Fruit fly (Drosophila melanogaster) whole organism, prepupa: Measurements from ENCODE around the gene dtn.

ENCODE experiments used
- Blimp-1 ChIP-seq: fragments of 200-800 bp; sonication (Bioruptor generic); optimal IDR thresholded peaks from 3 replicates; lab custom pipeline; 2017; ENCODE audit warnings: missing biosample characterization, missing genetic modification characterization, mild to moderate bottlenecking, moderate library complexity, missing genetic modification reagents
- CG10631 ChIP-seq: fragments of 200-800 bp; sonication (Bioruptor generic); optimal IDR thresholded peaks from 2 replicates; lab custom pipeline; 2016; ENCODE audit warnings: missing biosample characterization, missing genetic modification characterization
- CG11294 ChIP-seq: fragments of 200-800 bp; sonication (Bioruptor generic); IDR thresholded peaks from 2 replicates; pipeline ENCODE4 v1.3.6; 2022; ENCODE audit warnings: missing biosample characterization, missing genetic modification characterization
- CG11762 ChIP-seq: fragments of 200-800 bp; sonication (Bioruptor generic); optimal IDR thresholded peaks from 3 replicates; lab custom pipeline; 2016; ENCODE audit warnings: missing biosample characterization, missing genetic modification characterization; ENCODE audit not compliant: insufficient read depth
- CG11902 ChIP-seq: fragments of 200-800 bp; sonication (Bioruptor generic); optimal IDR thresholded peaks from 3 replicates; lab custom pipeline; 2016; ENCODE audit warnings: missing biosample characterization, missing genetic modification characterization
- CG15336 ChIP-seq: fragments of 200-800 bp; sonication (Bioruptor generic); IDR thresholded peaks from 2 replicates; pipeline ENCODE4 v1.3.6; 2022; ENCODE audit warnings: missing biosample characterization, missing genetic modification characterization
- CG1621 ChIP-seq: fragments of 200-800 bp; sonication (Bioruptor generic); optimal IDR thresholded peaks from 3 replicates; lab custom pipeline; 2018; ENCODE audit warnings: missing biosample characterization, mild to moderate bottlenecking, missing genetic modification characterization
- CG16779 ChIP-seq: fragments of 200-800 bp; sonication (Bioruptor generic); optimal IDR thresholded peaks from 3 replicates; lab custom pipeline; 2017; ENCODE audit warnings: missing biosample characterization, mild to moderate bottlenecking, missing genetic modification characterization
- CG3032 ChIP-seq: fragments of 200-800 bp; optimal IDR thresholded peaks from 2 replicates; lab custom pipeline; 2019; ENCODE audit warnings: missing biosample characterization, mild to moderate bottlenecking, missing genetic modification characterization, moderate library complexity
- CG31627 ChIP-seq: fragments of 200-800 bp; sonication (Bioruptor generic); optimal IDR thresholded peaks from 3 replicates; lab custom pipeline; 2016; ENCODE audit warnings: missing biosample characterization, missing genetic modification characterization
- CG32006 ChIP-seq: fragments of 200-800 bp; sonication (Bioruptor generic); optimal IDR thresholded peaks from 3 replicates; lab custom pipeline; 2017; ENCODE audit warnings: missing biosample characterization, mild to moderate bottlenecking, missing genetic modification characterization
- CG3919 ChIP-seq: fragments of 200-800 bp; sonication (Bioruptor generic); optimal IDR thresholded peaks from 3 replicates; lab custom pipeline; 2016; ENCODE audit warnings: missing biosample characterization, missing genetic modification characterization
- CG4318 ChIP-seq: fragments of 200-800 bp; sonication (Bioruptor generic); optimal IDR thresholded peaks from 3 replicates; lab custom pipeline; 2017; ENCODE audit warnings: missing biosample characterization, mild to moderate bottlenecking, missing genetic modification characterization
- CG6792 ChIP-seq: fragments of 200-800 bp; sonication (Bioruptor generic); optimal IDR thresholded peaks from 3 replicates; lab custom pipeline; 2016; ENCODE audit warnings: missing biosample characterization, missing genetic modification characterization
- CG6808 ChIP-seq: fragments of 200-800 bp; sonication (Bioruptor generic); optimal IDR thresholded peaks from 3 replicates; lab custom pipeline; 2017; ENCODE audit warnings: missing biosample characterization, missing genetic modification characterization, mild to moderate bottlenecking, moderate library complexity, missing genetic modification reagents
- CG7368 ChIP-seq: fragments of 200-800 bp; sonication (Bioruptor generic); optimal IDR thresholded peaks from 3 replicates; lab custom pipeline; 2016; ENCODE audit warnings: missing biosample characterization, missing genetic modification characterization
- CG8119 ChIP-seq: fragments of 200-800 bp; sonication (Bioruptor generic); IDR thresholded peaks from 3 replicates; pipeline ENCODE4 v1.3.6; 2022; ENCODE audit warnings: missing biosample characterization, missing genetic modification characterization
- CG8319 ChIP-seq: fragments of 200-800 bp; sonication (Bioruptor generic); optimal IDR thresholded peaks from 3 replicates; lab custom pipeline; 2016; ENCODE audit warnings: missing biosample characterization, missing genetic modification characterization
- CG8632 ChIP-seq: fragments of 200-800 bp; sonication (Bioruptor generic); optimal IDR thresholded peaks from 3 replicates; lab custom pipeline; 2016; ENCODE audit warnings: missing biosample characterization, missing genetic modification characterization
- CG9139 ChIP-seq: fragments of 200-800 bp; sonication (Bioruptor generic); optimal IDR thresholded peaks from 3 replicates; lab custom pipeline; 2017; ENCODE audit warnings: missing biosample characterization, mild to moderate bottlenecking, missing genetic modification characterization
- Eip93F ChIP-seq: fragments of 200-800 bp; sonication (Bioruptor generic); optimal IDR thresholded peaks from 2 replicates; lab custom pipeline; 2016; ENCODE audit warnings: missing biosample characterization, mild to moderate bottlenecking, missing genetic modification characterization
- Ets21C ChIP-seq: fragments of 200-800 bp; sonication (Bioruptor generic); optimal IDR thresholded peaks from 3 replicates; lab custom pipeline; 2016; ENCODE audit warnings: missing biosample characterization, missing genetic modification characterization
- Ets96B ChIP-seq: fragments of 200-800 bp; optimal IDR thresholded peaks from 2 replicates; lab custom pipeline; 2019; ENCODE audit warnings: missing biosample characterization, mild to moderate bottlenecking, missing genetic modification characterization, moderate library complexity
- Hr38 ChIP-seq: sonication (Bioruptor generic); optimal IDR thresholded peaks from 2 replicates; lab custom pipeline; 2016; ENCODE audit warnings: missing biosample characterization, missing genetic modification characterization
- Hr39 ChIP-seq: fragments of 200-800 bp; sonication (Bioruptor generic); optimal IDR thresholded peaks from 2 replicates; lab custom pipeline; 2016; ENCODE audit warnings: missing biosample characterization, missing genetic modification characterization
- Hr4 ChIP-seq: fragments of 200-800 bp; sonication (Bioruptor generic); optimal IDR thresholded peaks from 3 replicates; lab custom pipeline; 2016; ENCODE audit warnings: missing biosample characterization, missing genetic modification characterization
- Lpt ChIP-seq: fragments of 200-800 bp; sonication (Bioruptor generic); optimal IDR thresholded peaks from 3 replicates; lab custom pipeline; 2016; ENCODE audit warnings: missing biosample characterization, missing genetic modification characterization
- Met ChIP-seq: fragments of 200-800 bp; sonication (Bioruptor generic); optimal IDR thresholded peaks from 3 replicates; lab custom pipeline; 2016; ENCODE audit warnings: missing biosample characterization, missing genetic modification characterization
- OdsH ChIP-seq: fragments of 200-800 bp; sonication (Bioruptor generic); optimal IDR thresholded peaks from 3 replicates; lab custom pipeline; 2016; ENCODE audit warnings: missing biosample characterization, missing genetic modification characterization
- Smox ChIP-seq: fragments of 200-800 bp; sonication (Bioruptor generic); optimal IDR thresholded peaks from 3 replicates; lab custom pipeline; 2016; ENCODE audit warnings: missing biosample characterization, missing genetic modification characterization
- Sox102F ChIP-seq: fragments of 200-800 bp; sonication (Bioruptor generic); optimal IDR thresholded peaks from 2 replicates; lab custom pipeline; 2016; ENCODE audit warnings: missing biosample characterization, mild to moderate bottlenecking, missing genetic modification characterization
- achi ChIP-seq: fragments of 200-800 bp; sonication (Bioruptor generic); optimal IDR thresholded peaks from 3 replicates; lab custom pipeline; 2016; ENCODE audit warnings: missing biosample characterization, missing genetic modification characterization
- acj6 ChIP-seq: fragments of 200-800 bp; sonication (Bioruptor generic); optimal IDR thresholded peaks from 3 replicates; lab custom pipeline; 2016; ENCODE audit warnings: missing biosample characterization, missing genetic modification characterization
- cyc ChIP-seq: fragments of 200-800 bp; sonication (Bioruptor generic); optimal IDR thresholded peaks from 3 replicates; lab custom pipeline; 2016; ENCODE audit warnings: missing biosample characterization, missing genetic modification characterization
- dac ChIP-seq: fragments of 200-800 bp; sonication (Bioruptor generic); optimal IDR thresholded peaks from 2 replicates; lab custom pipeline; 2017; ENCODE audit warnings: missing biosample characterization, mild to moderate bottlenecking, missing genetic modification characterization
- dsx ChIP-seq: fragments of 200-800 bp; optimal IDR thresholded peaks from 3 replicates; lab custom pipeline; 2019; ENCODE audit warnings: missing biosample characterization, mild to moderate bottlenecking, missing genetic modification characterization, moderate library complexity; ENCODE audit not compliant: poor library complexity, severe bottlenecking
- eg ChIP-seq: fragments of 200-800 bp; sonication (Bioruptor generic); IDR thresholded peaks from 3 replicates; pipeline ENCODE4 v1.3.6; 2022; ENCODE audit warnings: missing biosample characterization, missing genetic modification characterization
- esn ChIP-seq: fragments of 200-800 bp; sonication (Bioruptor generic); optimal IDR thresholded peaks from 2 replicates; lab custom pipeline; 2016; ENCODE audit warnings: missing biosample characterization, mild to moderate bottlenecking, missing genetic modification characterization, moderate library complexity
- fd59A ChIP-seq: fragments of 200-800 bp; sonication (Bioruptor generic); optimal IDR thresholded peaks from 2 replicates; lab custom pipeline; 2017; ENCODE audit warnings: missing biosample characterization, mild to moderate bottlenecking, missing genetic modification characterization, missing genetic modification reagents
- fd85E ChIP-seq: fragments of 200-800 bp; sonication (Bioruptor generic); optimal IDR thresholded peaks from 3 replicates; lab custom pipeline; 2016; ENCODE audit warnings: missing biosample characterization, missing genetic modification characterization
- fkh ChIP-seq: fragments of 200-800 bp; sonication (Bioruptor generic); optimal IDR thresholded peaks from 3 replicates; lab custom pipeline; 2017; ENCODE audit warnings: missing biosample characterization, mild to moderate bottlenecking, missing genetic modification characterization, moderate library complexity
- net ChIP-seq: fragments of 200-800 bp; sonication (Bioruptor generic); optimal IDR thresholded peaks from 3 replicates; lab custom pipeline; 2016; ENCODE audit warnings: missing biosample characterization, missing genetic modification characterization
- salr ChIP-seq, 2 experiments: fragments of 200-800 bp; sonication (Bioruptor generic); optimal IDR thresholded peaks; 3 replicates each; lab custom pipeline; 2016 to 2018; ENCODE audit warnings: missing biosample characterization in 2 of 2, missing genetic modification characterization in 2 of 2, mild to moderate bottlenecking in 1 of 2
- spab ChIP-seq: fragments of 200-800 bp; sonication (Bioruptor generic); optimal IDR thresholded peaks from 2 replicates; lab custom pipeline; 2017; ENCODE audit warnings: missing biosample characterization, mild to moderate bottlenecking, missing genetic modification characterization, missing genetic modification reagents
- ss ChIP-seq, 2 experiments: fragments of 200-800 bp; sonication (Bioruptor generic); optimal IDR thresholded peaks; 2 replicates in 1 of 2; 3 replicates in 1 of 2; lab custom pipeline; 2017 to 2018; ENCODE audit warnings: mild to moderate bottlenecking in 2 of 2, missing biosample characterization in 2 of 2, missing genetic modification characterization in 2 of 2, moderate library complexity in 1 of 2
- svp ChIP-seq: fragments of 200-800 bp; sonication (Bioruptor generic); peaks from one replicate; lab custom pipeline; 2016; ENCODE audit warnings: missing biosample characterization, missing genetic modification characterization
- vri ChIP-seq: fragments of 200-800 bp; sonication (Bioruptor generic); optimal IDR thresholded peaks from 3 replicates; lab custom pipeline; 2016; ENCODE audit warnings: missing biosample characterization, mild to moderate bottlenecking, missing genetic modification characterization

The dtn gene

DNA sequence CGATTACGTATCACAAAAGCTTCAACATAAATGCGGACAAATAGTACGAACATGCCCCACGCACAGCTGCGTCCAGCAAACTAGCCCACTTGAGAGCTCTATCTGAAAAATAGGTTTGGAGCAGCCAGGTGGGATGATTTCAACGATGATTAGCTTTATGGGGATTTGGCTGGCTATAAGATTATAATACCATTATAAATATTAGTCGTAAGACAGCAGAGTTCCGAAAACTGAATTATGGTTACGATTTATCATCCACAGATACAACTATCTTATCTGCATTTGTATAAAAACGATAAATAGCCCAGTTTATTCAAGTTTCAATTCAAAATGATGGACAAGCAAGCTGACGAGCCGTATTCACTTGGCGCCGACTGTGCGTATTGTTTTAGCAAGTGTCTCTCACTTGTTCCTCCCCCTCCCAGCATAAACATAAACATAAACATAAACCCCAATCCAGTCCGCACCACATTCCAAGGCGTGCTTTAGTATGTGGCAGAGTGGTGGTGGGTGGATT is 38.2 kb downstream of the dtn start (continued):
- TF ChIP-seq CG6808 (GFP tag; lab: Kevin White, UChicago): peak; percentile 22
- TF ChIP-seq fkh: peak; percentile 68
- TF ChIP-seq dac (GFP tag; lab: Kevin White, UChicago): peak; percentile 55
- peak; percentile 64; the same call in 2 of the 3 replicates for TF ChIP-seq CG8119 (GFP tag; lab: Robert Waterston, UW)
- TF ChIP-seq CG9139 (GFP tag; lab: Kevin White, UChicago): no peak
- peak; percentile 11 for TF ChIP-seq CG4318 (GFP tag; lab: Kevin White, UChicago)
- TF ChIP-seq CG8632 (GFP tag; lab: Kevin White, UChicago): no peak
- TF ChIP-seq CG3032: peak; percentile 5
- no peak for TF ChIP-seq Eip93F (GFP tag; lab: Kevin White, UChicago)
- TF ChIP-seq esn (GFP tag; lab: Kevin White, UChicago): no peak
- TF ChIP-seq spab: no peak
- TF ChIP-seq achi: peak; percentile 37
- TF ChIP-seq CG8319 (GFP tag; lab: Kevin White, UChicago): peak; percentile 14
- peak; percentile 24 for TF ChIP-seq Lpt
- TF ChIP-seq fd85E (GFP tag; lab: Kevin White, UChicago): no peak
- TF ChIP-seq ss (GFP tag; optimal IDR thresholded peaks at IDR 0.05; lab: Kevin White, UChicago): peak in 1 of 2 experiments; percentile 10

- TF ChIP-seq Smox (GFP tag; lab: Kevin White, UChicago) (no peak), Hr39 (GFP tag; lab: Kevin White, UChicago) (no peak), CG6808 (GFP tag; lab: Kevin White, UChicago) (no peak), Hr4 (no peak), CG15336 (GFP tag; lab: Robert Waterston, UW) (no peak), dsx (no peak), CG4318 (GFP tag; lab: Kevin White, UChicago) (no peak), CG16779 (tag; lab: Kevin White, UChicago) (no peak), Ets96B (no peak), vri (GFP tag; lab: Kevin White, UChicago) (no peak), fd59A (GFP tag; lab: Kevin White, UChicago) (no peak), Blimp-1 (no peak), CG1621 (no peak), Ets21C (no peak)
- TF ChIP-seq, all 60 proteins: peak for 0
These were observed 39.0 kb downstream of the dtn start for dm6 chrX:6264456-6264855.

- TF ChIP-seq CG9139 (GFP tag; lab: Kevin White, UChicago) (peak; percentile 73), CG6792 (peak; percentile 93), Blimp-1 (peak; percentile 44), CG3919 (GFP tag; lab: Kevin White, UChicago) (peak; percentile 93), svp (GFP tag; lab: Kevin White, UChicago) (peak; percentile 94), Lpt (peak; percentile 97), esn (GFP tag; lab: Kevin White, UChicago) (peak; percentile 93), dsx (peak; percentile 74), achi (peak; percentile 94), CG11902 (peak; percentile 87), salr (GFP tag; optimal IDR thresholded peaks at IDR 0.05; lab: Kevin White, UChicago) (peak; percentile 67 to 95), Met (GFP tag; lab: Kevin White, UChicago) (peak; percentile 91), acj6 (GFP tag; lab: Kevin White, UChicago) (peak; percentile 90), CG11294 (GFP tag; lab: Robert Waterston, UW) (peak; percentile 90), net (GFP tag; lab: Kevin White, UChicago) (peak; percentile 96), CG4318 (GFP tag; lab: Kevin White, UChicago) (peak; percentile 96), cyc (GFP tag; lab: Kevin White, UChicago) (peak; percentile 85), OdsH (GFP tag; lab: Kevin White, UChicago) (peak; percentile 95), Hr38 (GFP tag; lab: Kevin White, UChicago) (peak; percentile 64), Hr39 (GFP tag; lab: Kevin White, UChicago) (peak; percentile 91), CG8319 (GFP tag; lab: Kevin White, UChicago) (peak; percentile 93), CG31627 (GFP tag; lab: Kevin White, UChicago) (peak; percentile 89), CG16779 (tag; lab: Kevin White, UChicago) (peak; percentile 89), CG11762 (peak; percentile 92), CG10631 (peak; percentile 92), eg (GFP tag; lab: Robert Waterston, UW) (peak; percentile 93), CG32006 (GFP tag; lab: Kevin White, UChicago) (peak; percentile 98), Sox102F (GFP tag; lab: Kevin White, UChicago) (peak; percentile 91), fkh (peak; percentile 65), CG7368 (GFP tag; lab: Kevin White, UChicago) (peak; percentile 87)
These were observed 40.0 kb downstream of the dtn start for dm6 chrX:6265456-6265877.
